Worm (Caenorhabditis elegans) whole organism, late embryonic: ENCODE data around the gene F57G12.2.

Experiments
- C08G9.2 ChIP-seq: sonication (generic microtip); optimal IDR thresholded peaks from 2 replicates; lab custom pipeline; 2016; ENCODE audit warnings: mild to moderate bottlenecking, missing genetic modification characterization, moderate library complexity, missing compliant biosample characterization
- F13H6.1 ChIP-seq: sonication (generic microtip); optimal IDR thresholded peaks from 2 replicates; lab custom pipeline; 2016; ENCODE audit warnings: missing genetic modification characterization, missing compliant biosample characterization
- ahr-1 ChIP-seq: sonication (generic microtip); optimal IDR thresholded peaks from 2 replicates; lab custom pipeline; 2016; ENCODE audit warnings: missing genetic modification characterization, missing compliant biosample characterization
- ceh-14 ChIP-seq: sonication (generic microtip); optimal IDR thresholded peaks from 2 replicates; lab custom pipeline; 2016; ENCODE audit warnings: missing genotype, missing genetic modification characterization, missing compliant biosample characterization
- ceh-18 ChIP-seq: sonication (generic microtip); optimal IDR thresholded peaks from 2 replicates; lab custom pipeline; 2016; ENCODE audit warnings: missing genetic modification characterization, missing compliant biosample characterization
- ceh-19 ChIP-seq: fragments of 200-800 bp; sonication (Bioruptor generic); optimal IDR thresholded peaks from 2 replicates; lab custom pipeline; 2018; ENCODE audit warnings: mild to moderate bottlenecking, missing genetic modification characterization, missing compliant biosample characterization
- ceh-2 ChIP-seq: sonication (generic microtip); optimal IDR thresholded peaks from 2 replicates; lab custom pipeline; 2016; ENCODE audit warnings: missing genotype, missing genetic modification characterization, missing compliant biosample characterization
- ceh-22 ChIP-seq: sonication (generic microtip); optimal IDR thresholded peaks from 2 replicates; lab custom pipeline; 2017; ENCODE audit warnings: missing biosample characterization, missing genetic modification characterization
- ceh-24 ChIP-seq: sonication (generic microtip); optimal IDR thresholded peaks from 2 replicates; lab custom pipeline; 2016; ENCODE audit warnings: mild to moderate bottlenecking, missing genetic modification characterization, missing compliant biosample characterization
- ceh-31 ChIP-seq: sonication (generic microtip); optimal IDR thresholded peaks from 2 replicates; lab custom pipeline; 2016; ENCODE audit warnings: missing genetic modification characterization, missing compliant biosample characterization
- ceh-34 ChIP-seq: sonication (generic microtip); optimal IDR thresholded peaks from 2 replicates; lab custom pipeline; 2016; ENCODE audit warnings: mild to moderate bottlenecking, missing genetic modification characterization, missing compliant biosample characterization
- ceh-45 ChIP-seq: fragments of 200-800 bp; sonication (Bioruptor generic); IDR thresholded peaks from 2 replicates; pipeline ENCODE4 v1.3.6; 2022; ENCODE audit warnings: missing genetic modification reagents, missing genetic modification characterization, missing compliant biosample characterization
- che-1 ChIP-seq: sonication (generic microtip); optimal IDR thresholded peaks from 2 replicates; lab custom pipeline; 2016; ENCODE audit warnings: mild to moderate bottlenecking, missing genetic modification characterization, missing compliant biosample characterization
- elt-4 ChIP-seq: sonication (generic microtip); optimal IDR thresholded peaks from 2 replicates; lab custom pipeline; 2016; ENCODE audit warnings: missing genetic modification characterization, missing compliant biosample characterization
- ets-4 ChIP-seq: sonication (generic microtip); optimal IDR thresholded peaks from 2 replicates; lab custom pipeline; 2016; ENCODE audit warnings: missing genetic modification characterization, missing compliant biosample characterization
- fkh-10 ChIP-seq: fragments of 150-350 bp; optimal IDR thresholded peaks from 2 replicates; lab custom pipeline; 2014; ENCODE audit warnings: missing biosample characterization, missing genetic modification reagents, missing genetic modification characterization
- fkh-6 ChIP-seq: sonication (generic microtip); optimal IDR thresholded peaks from 2 replicates; lab custom pipeline; 2016; ENCODE audit warnings: missing genetic modification characterization, missing compliant biosample characterization
- gmeb-2 ChIP-seq: sonication (generic microtip); optimal IDR thresholded peaks from 2 replicates; lab custom pipeline; 2016; ENCODE audit warnings: missing genetic modification characterization, inconsistent platforms, missing compliant biosample characterization
- hlh-15 ChIP-seq: sonication (generic microtip); optimal IDR thresholded peaks from 2 replicates; lab custom pipeline; 2016; ENCODE audit warnings: missing genetic modification characterization, missing compliant biosample characterization
- hlh-30 ChIP-seq: sonication (generic microtip); optimal IDR thresholded peaks from 2 replicates; lab custom pipeline; 2017; ENCODE audit warnings: antibody characterized with exemption, missing genetic modification characterization, missing compliant biosample characterization; ENCODE audit not compliant: insufficient read depth
- hlh-6 ChIP-seq: sonication (generic microtip); optimal IDR thresholded peaks from 2 replicates; lab custom pipeline; 2016; ENCODE audit warnings: missing genotype, missing genetic modification characterization, missing compliant biosample characterization
- madf-2 ChIP-seq: sonication (generic microtip); optimal IDR thresholded peaks from 2 replicates; lab custom pipeline; 2017; ENCODE audit warnings: missing genetic modification characterization, missing compliant biosample characterization
- mec-3 ChIP-seq: sonication (generic microtip); optimal IDR thresholded peaks from 2 replicates; lab custom pipeline; 2016; ENCODE audit warnings: borderline replicate concordance, missing genetic modification characterization, missing compliant biosample characterization
- nfya-1 ChIP-seq: sonication (generic microtip); optimal IDR thresholded peaks from 2 replicates; lab custom pipeline; 2017; ENCODE audit warnings: missing genetic modification characterization, mild to moderate bottlenecking, missing compliant biosample characterization, antibody characterized with exemption, moderate library complexity
- nhr-11 ChIP-seq: fragments of 150-350 bp; optimal IDR thresholded peaks from 2 replicates; lab custom pipeline; 2014; ENCODE audit warnings: missing biosample characterization, missing genetic modification characterization
- nhr-232 ChIP-seq: sonication (generic microtip); optimal IDR thresholded peaks from 2 replicates; lab custom pipeline; 2016; ENCODE audit warnings: missing genetic modification characterization, missing compliant biosample characterization
- npax-4 ChIP-seq: sonication (generic microtip); optimal IDR thresholded peaks from 2 replicates; lab custom pipeline; 2016; ENCODE audit warnings: missing genetic modification characterization, missing compliant biosample characterization
- odd-2 ChIP-seq: sonication (generic microtip); optimal IDR thresholded peaks from 2 replicates; lab custom pipeline; 2017; ENCODE audit warnings: antibody characterized with exemption, mild to moderate bottlenecking, missing genetic modification characterization, missing compliant biosample characterization
- pag-3 ChIP-seq: sonication (generic microtip); optimal IDR thresholded peaks from 2 replicates; lab custom pipeline; 2016; ENCODE audit warnings: missing compliant biosample characterization, missing genetic modification characterization, borderline replicate concordance
- pax-1 ChIP-seq: fragments of 150-350 bp; optimal IDR thresholded peaks from 2 replicates; lab custom pipeline; 2014; ENCODE audit warnings: missing biosample characterization, missing genetic modification characterization
- sdc-2 ChIP-seq: sonication (generic microtip); optimal IDR thresholded peaks from 2 replicates; lab custom pipeline; 2016; ENCODE audit warnings: missing genotype, missing genetic modification characterization, missing compliant biosample characterization
- sox-2 ChIP-seq: fragments of 200-800 bp; sonication (Bioruptor generic); IDR thresholded peaks from 2 replicates; pipeline ENCODE4 v1.3.6; 2022; ENCODE audit warnings: missing genetic modification reagents, missing genetic modification characterization, missing compliant biosample characterization
- sox-4 ChIP-seq: sonication (generic microtip); optimal IDR thresholded peaks from 2 replicates; lab custom pipeline; 2017; ENCODE audit warnings: mild to moderate bottlenecking, missing genetic modification characterization, inconsistent platforms, missing compliant biosample characterization
- tbx-2 ChIP-seq: sonication (generic microtip); optimal IDR thresholded peaks from 2 replicates; lab custom pipeline; 2016; ENCODE audit warnings: missing genetic modification characterization, missing compliant biosample characterization
- tbx-7 ChIP-seq: sonication (generic microtip); optimal IDR thresholded peaks from 2 replicates; lab custom pipeline; 2016; ENCODE audit warnings: missing genotype, missing genetic modification characterization, missing compliant biosample characterization
- unc-3 ChIP-seq, 2 experiments: fragments of 200-800 bp in 1 of 2; sonication (Bioruptor generic) in 1 of 2; sonication (generic microtip) in 1 of 2; conservative IDR thresholded peaks in 1 of 2; optimal IDR thresholded peaks in 1 of 2; 2 replicates each; pipeline versions ENCODE4 v1.3.6 to Lab custom; 2016 to 2022; ENCODE audit warnings: missing compliant biosample characterization in 2 of 2, missing genetic modification characterization in 2 of 2, missing genetic modification reagents in 1 of 2
- unc-42 ChIP-seq: sonication (generic microtip); optimal IDR thresholded peaks from 2 replicates; lab custom pipeline; 2016; ENCODE audit warnings: missing genotype, missing genetic modification characterization, missing compliant biosample characterization
- unc-55 ChIP-seq: sonication (generic microtip); optimal IDR thresholded peaks from 2 replicates; lab custom pipeline; 2017; ENCODE audit warnings: missing biosample characterization, missing genetic modification reagents, missing genetic modification characterization
- unc-86 ChIP-seq: sonication (generic microtip); optimal IDR thresholded peaks from 2 replicates; lab custom pipeline; 2016; ENCODE audit warnings: missing genetic modification characterization, missing compliant biosample characterization
- ztf-16 ChIP-seq: sonication (generic microtip); optimal IDR thresholded peaks from 2 replicates; lab custom pipeline; 2017; ENCODE audit warnings: missing genetic modification characterization, missing compliant biosample characterization

The F57G12.2 gene

DNA sequence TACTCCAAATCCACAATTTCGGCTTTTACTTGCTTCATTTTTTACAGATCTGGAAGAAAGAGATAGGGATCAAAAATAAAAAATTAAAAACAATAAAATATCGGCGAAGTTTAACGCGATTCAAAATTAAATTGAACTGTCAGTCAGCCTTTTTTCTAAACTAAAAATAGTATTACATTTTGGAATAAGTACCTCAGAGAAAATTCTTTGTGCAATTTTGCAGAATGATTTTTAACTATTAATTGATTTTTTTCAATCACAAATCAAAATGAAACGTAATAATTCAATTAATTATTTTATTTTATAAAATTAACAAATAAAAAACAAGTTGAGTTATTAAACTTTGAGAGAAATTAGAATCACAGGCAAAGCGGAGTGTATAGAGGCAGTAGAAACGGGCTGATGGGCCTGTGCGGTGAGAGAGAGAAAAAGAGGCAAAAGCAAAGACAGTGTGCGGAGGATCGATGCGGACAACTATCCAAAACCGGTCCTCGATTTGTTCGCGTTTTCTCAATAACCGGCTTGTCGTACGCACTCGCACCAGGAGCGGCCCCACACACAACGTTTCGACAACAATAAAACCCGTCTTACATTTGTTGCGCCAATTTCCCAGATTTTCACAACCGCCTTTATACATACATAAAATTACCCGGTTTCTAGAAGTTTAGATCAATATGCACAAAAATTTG is at the start of gene F57G12.2:
F57G12.2 (minus strand) TSS at position 51 of the 689 bp plus-strand sequence.
- no peak for TF ChIP-seq hlh-15 (tag; lab: Kevin White, UChicago)
- no peak for TF ChIP-seq fkh-10
- TF ChIP-seq ceh-22 (tag; lab: Kevin White, UChicago) = no peak
- no peak for TF ChIP-seq unc-55 (GFP tag; lab: Kevin White, UChicago)
- no peak for TF ChIP-seq ceh-24 (tag; lab: Kevin White, UChicago)
- no peak for TF ChIP-seq ceh-14 (tag; lab: Kevin White, UChicago)
- TF ChIP-seq ets-4 (tag; lab: Kevin White, UChicago) = no peak
- no peak for TF ChIP-seq tbx-7 (tag; lab: Kevin White, UChicago)
- no peak for TF ChIP-seq unc-86 (tag; lab: Kevin White, UChicago)
- no peak for TF ChIP-seq nhr-11 (tag; lab: Kevin White, UChicago)
- no peak for TF ChIP-seq gmeb-2 (tag; lab: Kevin White, UChicago)
- no peak for TF ChIP-seq F13H6.1 (tag; lab: Kevin White, UChicago)
- TF ChIP-seq nhr-232 (tag; lab: Kevin White, UChicago) = no peak
- no peak for TF ChIP-seq npax-4 (tag; lab: Kevin White, UChicago)
- no peak for TF ChIP-seq nfya-1 (tag; lab: Kevin White, UChicago)
- no peak for TF ChIP-seq sox-2 (GFP tag; lab: Robert Waterston, UW)
- TF ChIP-seq ceh-18 (tag; lab: Kevin White, UChicago) = no peak

DNA sequence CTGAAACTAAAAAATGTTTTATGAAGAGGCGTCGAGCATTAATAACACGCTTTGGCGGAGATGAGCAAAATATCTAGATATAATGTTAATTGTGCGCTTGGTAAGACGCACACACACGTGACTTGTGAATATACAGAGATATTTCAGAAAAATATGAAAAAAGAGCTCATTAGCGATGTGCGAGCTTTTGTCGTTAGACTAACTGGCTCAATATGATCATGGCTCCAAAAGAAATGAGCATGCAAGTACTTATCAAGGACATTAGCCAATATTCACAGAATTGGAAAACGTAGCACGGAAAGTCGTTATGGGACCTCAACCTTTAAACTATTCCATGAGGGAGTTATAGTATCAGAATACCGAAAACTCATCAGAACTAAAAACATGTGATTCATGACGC is 47.2 kb upstream of the F57G12.2 start:
- TF ChIP-seq tbx-2 (tag; lab: Kevin White, UChicago) (no peak), gmeb-2 (tag; lab: Kevin White, UChicago) (no peak), ceh-45 (GFP tag; lab: Robert Waterston, UW) (no peak), F13H6.1 (tag; lab: Kevin White, UChicago) (no peak), che-1 (tag; lab: Kevin White, UChicago) (no peak), elt-4 (no peak), pag-3 (tag; lab: Kevin White, UChicago) (no peak), odd-2 (tag; lab: Kevin White, UChicago) (no peak), fkh-6 (no peak), hlh-6 (tag; lab: Kevin White, UChicago) (no peak), unc-42 (tag; lab: Kevin White, UChicago) (no peak), ceh-2 (tag; lab: Kevin White, UChicago) (no peak), ztf-16 (no peak), ahr-1 (tag; lab: Kevin White, UChicago) (no peak)
- TF ChIP-seq, all 69 proteins: peak for 0

DNA sequence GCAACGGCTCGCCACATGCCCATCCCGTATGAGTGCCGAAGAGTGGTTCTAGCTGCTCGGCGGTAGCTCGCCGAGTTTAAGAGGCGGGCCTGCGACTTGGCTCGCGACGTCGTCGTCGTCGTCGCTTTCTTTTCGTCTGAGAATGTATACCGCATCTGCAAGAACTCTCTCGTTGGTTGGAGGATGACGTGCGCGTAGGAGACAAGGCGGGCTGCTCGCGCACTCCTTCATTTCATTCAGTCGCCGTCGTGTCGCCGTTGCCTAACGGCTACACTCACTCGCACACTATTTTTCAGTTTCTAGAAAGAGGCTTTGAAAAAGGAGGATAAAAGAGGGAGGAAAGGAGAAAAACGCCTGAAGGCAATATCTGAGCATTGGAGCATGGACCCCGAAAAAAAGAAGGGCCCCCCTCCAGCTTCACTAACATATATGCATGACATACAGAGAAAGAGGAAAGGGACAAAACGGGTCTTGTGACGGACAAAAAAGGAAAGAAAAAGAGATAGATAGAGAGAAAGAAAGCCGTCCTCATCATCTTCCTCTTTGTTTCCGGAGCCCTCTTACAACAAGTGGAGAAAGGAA is 45.7 kb upstream of the F57G12.2 start:
- TF ChIP-seq mec-3 (tag; lab: Kevin White, UChicago) (peak; percentile 5), ceh-34 (peak; percentile 49), C08G9.2 (tag; lab: Kevin White, UChicago) (peak; percentile 35), ztf-16 (no peak), unc-42 (tag; lab: Kevin White, UChicago) (peak; percentile 54), nfya-1 (tag; lab: Kevin White, UChicago) (peak; percentile 9), sox-4 (tag; lab: Kevin White, UChicago) (peak; percentile 11), unc-86 (tag; lab: Kevin White, UChicago) (peak; percentile 48), ceh-14 (tag; lab: Kevin White, UChicago) (peak; percentile 40), che-1 (tag; lab: Kevin White, UChicago) (no peak), ceh-31 (tag; lab: Kevin White, UChicago) (peak; percentile 67), sox-2 (GFP tag; lab: Robert Waterston, UW) (no peak), ceh-19 (GFP tag; lab: Kevin White, UChicago) (no peak), sdc-2 (tag; lab: Kevin White, UChicago) (peak; percentile 29), tbx-2 (tag; lab: Kevin White, UChicago) (peak; percentile 64), ceh-18 (tag; lab: Kevin White, UChicago) (peak; percentile 17), pax-1 (tag; lab: Kevin White, UChicago) (no peak), pag-3 (tag; lab: Kevin White, UChicago) (no peak), madf-2 (peak; percentile 94), unc-3 (GFP tag; conservative IDR thresholded peaks at IDR 0.05; lab: Robert Waterston, UW) (0 out of 2 replicates have a peak, but pooled peaks have one; percentile 26), unc-3 (tag; optimal IDR thresholded peaks at IDR 0.05; lab: Kevin White, UChicago) (no peak), hlh-30 (tag; lab: Kevin White, UChicago) (peak; percentile 41)
